Worm (Caenorhabditis elegans) whole organism, young adult: ENCODE measurements around the gene nas-15.

ENCODE experiments used
- B0261.1 ChIP-seq: sonication (generic microtip); optimal IDR thresholded peaks from 2 replicates; lab custom pipeline; 2016; ENCODE audit warnings: mild to moderate bottlenecking, missing genetic modification characterization, moderate library complexity, missing compliant biosample characterization
- B0336.3 ChIP-seq: fragments of 200-800 bp; sonication (Bioruptor generic); IDR thresholded peaks from 2 replicates; pipeline ENCODE4 v1.3.6; 2022; ENCODE audit warnings: missing genetic modification characterization, missing compliant biosample characterization
- D2030.7 ChIP-seq: fragments of 200-800 bp; sonication (Bioruptor generic); IDR thresholded peaks from 2 replicates; pipeline ENCODE4 v1.3.6; 2022; ENCODE audit warnings: missing genetic modification reagents, missing genetic modification characterization, missing compliant biosample characterization
- F10E7.11 ChIP-seq: sonication (generic microtip); optimal IDR thresholded peaks from 2 replicates; lab custom pipeline; 2017; ENCODE audit warnings: mild to moderate bottlenecking, missing genetic modification characterization, moderate library complexity, missing compliant biosample characterization
- F23B12.7 ChIP-seq: sonication (generic microtip); optimal IDR thresholded peaks from 2 replicates; lab custom pipeline; 2017; ENCODE audit warnings: missing genetic modification characterization, mild to moderate bottlenecking, missing compliant biosample characterization, antibody characterized with exemption, moderate library complexity; ENCODE audit not compliant: insufficient read depth
- F52B5.7 ChIP-seq: sonication (generic microtip); optimal IDR thresholded peaks from 2 replicates; lab custom pipeline; 2016; ENCODE audit warnings: mild to moderate bottlenecking, missing genetic modification characterization, missing compliant biosample characterization
- K11D2.4 ChIP-seq: fragments of 200-800 bp; sonication (Bioruptor generic); IDR thresholded peaks from 2 replicates; pipeline ENCODE4 v1.3.6; 2022; ENCODE audit warnings: missing genetic modification reagents, missing genetic modification characterization, missing compliant biosample characterization
- K12H6.12 ChIP-seq: fragments of 200-800 bp; sonication (Bioruptor generic); optimal IDR thresholded peaks from 2 replicates; lab custom pipeline; 2018; ENCODE audit warnings: mild to moderate bottlenecking, missing genetic modification characterization, missing compliant biosample characterization
- Y53G8AR.9 ChIP-seq: fragments of 200-800 bp; sonication (Bioruptor generic); conservative IDR thresholded peaks from 2 replicates; pipeline ENCODE4 v1.3.6; 2022; ENCODE audit warnings: missing genetic modification reagents, missing genetic modification characterization, missing compliant biosample characterization
- Y79H2A.3 ChIP-seq: fragments of 200-800 bp; sonication (Bioruptor generic); conservative IDR thresholded peaks from 2 replicates; pipeline ENCODE4 v1.3.6; 2022; ENCODE audit warnings: missing genetic modification reagents, missing genetic modification characterization, missing compliant biosample characterization
- akir-1 ChIP-seq: fragments of 200-800 bp; sonication (Bioruptor generic); optimal IDR thresholded peaks from 2 replicates; lab custom pipeline; 2018; ENCODE audit warnings: mild to moderate bottlenecking, missing genetic modification characterization, moderate library complexity, missing compliant biosample characterization
- aptf-3 ChIP-seq: fragments of 200-800 bp; sonication (Bioruptor generic); IDR thresholded peaks from 2 replicates; pipeline ENCODE4 v1.3.6; 2022; ENCODE audit warnings: missing genetic modification characterization, missing compliant biosample characterization
- atf-7 ChIP-seq: sonication (generic microtip); optimal IDR thresholded peaks from 2 replicates; lab custom pipeline; 2017; ENCODE audit warnings: mild to moderate bottlenecking, missing genetic modification characterization, missing compliant biosample characterization
- bed-1 ChIP-seq: fragments of 200-800 bp; sonication (Bioruptor generic); IDR thresholded peaks from 2 replicates; pipeline ENCODE4 v1.3.6; 2022; ENCODE audit warnings: missing genetic modification reagents, missing genetic modification characterization, missing compliant biosample characterization
- cebp-1 ChIP-seq, 2 experiments: fragments of 200-800 bp in 1 of 2; sonication (Bioruptor generic) in 1 of 2; sonication (generic microtip) in 1 of 2; IDR thresholded peaks in 1 of 2; optimal IDR thresholded peaks in 1 of 2; 2 replicates each; pipeline versions ENCODE4 v1.3.6 to Lab custom; 2017 to 2022; ENCODE audit warnings: missing compliant biosample characterization in 2 of 2, missing genetic modification characterization in 2 of 2, mild to moderate bottlenecking in 1 of 2, missing genetic modification reagents in 1 of 2, moderate library complexity in 1 of 2
- ceh-100 ChIP-seq: fragments of 200-800 bp; sonication (Bioruptor generic); IDR thresholded peaks from 2 replicates; pipeline ENCODE4 v1.3.6; 2022; ENCODE audit warnings: missing genetic modification reagents, missing genetic modification characterization, missing compliant biosample characterization
- ceh-27 ChIP-seq: fragments of 200-800 bp; sonication (Bioruptor generic); optimal IDR thresholded peaks from 2 replicates; lab custom pipeline; 2018; ENCODE audit warnings: mild to moderate bottlenecking, missing genetic modification characterization, moderate library complexity, missing compliant biosample characterization
- ceh-40 ChIP-seq: fragments of 200-800 bp; sonication (Bioruptor generic); IDR thresholded peaks from 2 replicates; pipeline ENCODE4 v1.3.6; 2022; ENCODE audit warnings: missing genetic modification characterization, missing compliant biosample characterization
- ceh-58 ChIP-seq: fragments of 200-800 bp; sonication (Bioruptor generic); IDR thresholded peaks from 2 replicates; pipeline ENCODE4 v1.3.6; 2022; ENCODE audit warnings: missing genetic modification characterization, missing compliant biosample characterization
- ceh-79 ChIP-seq: sonication (generic microtip); optimal IDR thresholded peaks from 2 replicates; lab custom pipeline; 2017; ENCODE audit warnings: mild to moderate bottlenecking, missing genetic modification characterization, missing compliant biosample characterization
- dpl-1 ChIP-seq: fragments of 150-350 bp; optimal IDR thresholded peaks from 2 replicates; lab custom pipeline; 2014; ENCODE audit warnings: missing biosample characterization, missing genetic modification reagents, missing genetic modification characterization
- egl-44 ChIP-seq: fragments of 200-800 bp; sonication (Bioruptor generic); IDR thresholded peaks from 2 replicates; pipeline ENCODE4 v1.3.6; 2022; ENCODE audit warnings: missing genetic modification reagents, missing genetic modification characterization, missing compliant biosample characterization
- egrh-3 ChIP-seq: fragments of 200-800 bp; sonication (Bioruptor generic); IDR thresholded peaks from 2 replicates; pipeline ENCODE4 v1.3.6; 2022; ENCODE audit warnings: missing genetic modification reagents, missing genetic modification characterization, missing compliant biosample characterization
- ets-4 ChIP-seq: fragments of 200-800 bp; sonication (Bioruptor generic); optimal IDR thresholded peaks from 2 replicates; lab custom pipeline; 2018; ENCODE audit warnings: mild to moderate bottlenecking, missing genetic modification characterization, missing compliant biosample characterization
- gei-17 ChIP-seq: fragments of 200-800 bp; sonication (Bioruptor generic); optimal IDR thresholded peaks from 2 replicates; lab custom pipeline; 2018; ENCODE audit warnings: mild to moderate bottlenecking, missing genetic modification characterization, missing compliant biosample characterization
- hlh-12 ChIP-seq: sonication (generic microtip); optimal IDR thresholded peaks from 2 replicates; lab custom pipeline; 2016; ENCODE audit warnings: missing genetic modification characterization, missing compliant biosample characterization
- hlh-26 ChIP-seq: fragments of 200-800 bp; sonication (Bioruptor generic); conservative IDR thresholded peaks from 2 replicates; pipeline ENCODE4 v1.3.6; 2022; ENCODE audit warnings: missing genetic modification reagents, missing genetic modification characterization, missing compliant biosample characterization
- hsf-1 ChIP-seq: fragments of 200-800 bp; sonication (Bioruptor generic); IDR thresholded peaks from 2 replicates; pipeline ENCODE4 v1.3.6; 2022; ENCODE audit warnings: missing genetic modification reagents, missing genetic modification characterization, missing compliant biosample characterization
- lag-1 ChIP-seq: fragments of 200-800 bp; sonication (Bioruptor generic); IDR thresholded peaks from 2 replicates; pipeline ENCODE4 v1.3.6; 2022; ENCODE audit warnings: missing genetic modification reagents, missing genetic modification characterization, missing compliant biosample characterization
- let-526 ChIP-seq: fragments of 200-800 bp; sonication (Bioruptor generic); IDR thresholded peaks from 2 replicates; pipeline ENCODE4 v1.3.6; 2022; ENCODE audit warnings: missing genetic modification reagents, missing genetic modification characterization, missing compliant biosample characterization
- lsy-27 ChIP-seq: sonication (generic microtip); optimal IDR thresholded peaks from 2 replicates; lab custom pipeline; 2017; ENCODE audit warnings: missing genetic modification characterization, mild to moderate bottlenecking, missing compliant biosample characterization, antibody characterized with exemption, missing genotype, borderline replicate concordance; ENCODE audit not compliant: insufficient read depth
- madf-6 ChIP-seq: fragments of 200-800 bp; sonication (Bioruptor generic); IDR thresholded peaks from 2 replicates; pipeline ENCODE4 v1.3.6; 2022; ENCODE audit warnings: missing genetic modification reagents, missing genetic modification characterization, missing compliant biosample characterization
- madf-8 ChIP-seq: fragments of 200-800 bp; sonication (Bioruptor generic); conservative IDR thresholded peaks from 2 replicates; pipeline ENCODE4 v1.3.6; 2022; ENCODE audit warnings: missing genetic modification reagents, missing genetic modification characterization, missing compliant biosample characterization
- nfya-1 ChIP-seq: sonication (generic microtip); optimal IDR thresholded peaks from 2 replicates; lab custom pipeline; 2017; ENCODE audit warnings: antibody characterized with exemption, missing compliant biosample characterization, missing genetic modification characterization, borderline replicate concordance; ENCODE audit not compliant: insufficient read depth
- nhr-80 ChIP-seq: sonication (generic microtip); optimal IDR thresholded peaks from 2 replicates; lab custom pipeline; 2016; ENCODE audit warnings: missing genetic modification characterization, missing compliant biosample characterization
- rec-8 ChIP-seq, 2 experiments: sonication (generic microtip); optimal IDR thresholded peaks; 2 replicates each; lab custom pipeline; 2016; ENCODE audit warnings: mild to moderate bottlenecking in 2 of 2, missing genetic modification characterization in 2 of 2, missing genetic modification reagents in 2 of 2, missing genotype in 2 of 2, missing biosample characterization in 1 of 2, missing compliant biosample characterization in 1 of 2, moderate library complexity in 1 of 2
- repo-1 ChIP-seq: sonication (generic microtip); optimal IDR thresholded peaks from 2 replicates; lab custom pipeline; 2017; ENCODE audit warnings: mild to moderate bottlenecking, missing genetic modification characterization, missing compliant biosample characterization
- tbx-9 ChIP-seq: sonication (generic microtip); optimal IDR thresholded peaks from 2 replicates; lab custom pipeline; 2016; ENCODE audit warnings: borderline replicate concordance, missing genetic modification characterization, inconsistent platforms, missing compliant biosample characterization
- tlf-1 ChIP-seq: fragments of 200-800 bp; sonication (Bioruptor generic); optimal IDR thresholded peaks from 2 replicates; lab custom pipeline; 2018; ENCODE audit warnings: mild to moderate bottlenecking, missing genetic modification characterization, missing compliant biosample characterization
- unc-130 ChIP-seq: sonication (generic microtip); optimal IDR thresholded peaks from 2 replicates; lab custom pipeline; 2016; ENCODE audit warnings: missing genetic modification reagents, missing genetic modification characterization, missing compliant biosample characterization
- zfh-2 ChIP-seq: fragments of 200-800 bp; sonication (Bioruptor generic); conservative IDR thresholded peaks from 2 replicates; pipeline ENCODE4 v1.3.6; 2022; ENCODE audit warnings: missing genetic modification reagents, missing genetic modification characterization, missing compliant biosample characterization
- ztf-22 ChIP-seq: fragments of 200-800 bp; sonication (Bioruptor generic); optimal IDR thresholded peaks from 2 replicates; lab custom pipeline; 2018; ENCODE audit warnings: mild to moderate bottlenecking, missing genetic modification characterization, moderate library complexity, missing compliant biosample characterization
- ztf-25 ChIP-seq: fragments of 200-800 bp; sonication (Bioruptor generic); IDR thresholded peaks from 2 replicates; pipeline ENCODE4 v1.3.6; 2022; ENCODE audit warnings: missing genetic modification reagents, missing genetic modification characterization, missing compliant biosample characterization
- ztf-26 ChIP-seq: sonication (generic microtip); optimal IDR thresholded peaks from 2 replicates; lab custom pipeline; 2017; ENCODE audit warnings: missing genetic modification characterization, missing compliant biosample characterization
- ztf-6 ChIP-seq: fragments of 200-800 bp; sonication (Bioruptor generic); IDR thresholded peaks from 2 replicates; pipeline ENCODE4 v1.3.6; 2022; ENCODE audit warnings: missing genetic modification reagents, missing genetic modification characterization, missing compliant biosample characterization

nas-15 gene

ce11 chrX:763452-763851, 14.1 kb upstream of the nas-15 start, which contains the start of gene dyf-11:
Gene dyf-11 (plus strand): TSS chrX:763752.
- TF ChIP-seq ceh-58 (GFP tag; lab: Robert Waterston, UW) (0 out of 2 replicates have a peak, but pooled peaks have one; percentile 32), dpl-1 (GFP tag; lab: Kevin White, UChicago) (no peak)

DNA sequence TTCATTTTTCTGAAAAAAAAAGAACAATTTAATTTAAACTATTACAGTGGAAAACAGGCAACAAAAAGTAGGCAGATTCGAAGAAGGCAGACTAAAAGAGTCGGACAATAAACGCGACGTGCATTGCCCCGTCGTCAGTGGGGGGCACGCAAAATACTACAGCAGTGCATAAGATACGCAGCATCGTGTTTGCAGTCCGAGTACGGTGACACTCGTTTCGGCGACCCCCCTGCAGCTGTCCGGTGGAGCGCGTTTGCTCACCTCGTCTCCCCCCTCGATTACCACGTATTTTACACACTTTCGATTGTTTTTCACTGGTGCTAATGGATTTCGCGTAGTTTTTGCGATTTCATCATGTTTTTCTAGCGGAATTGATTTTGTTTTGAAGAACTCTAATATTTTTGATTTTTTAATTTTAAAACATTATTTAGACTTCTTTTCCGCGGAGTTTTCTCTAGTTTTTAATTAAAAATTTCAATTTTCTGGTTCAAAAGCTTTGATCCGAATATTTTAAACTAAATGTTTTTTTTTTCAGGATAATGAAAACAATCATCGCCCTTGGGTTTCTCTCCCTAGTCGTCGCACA, 9.4 kb upstream of the nas-15 start, which contains the start of the genes trap-2 and ile-2:
trap-2 (minus strand) TSS at position 9 of the 586 bp plus-strand sequence.
ile-2 (plus strand) TSS at position 536 of the 586 bp plus-strand sequence.
- TF ChIP-seq let-526 (GFP tag; lab: Robert Waterston, UW): no peak
- peak; percentile 91 for TF ChIP-seq ceh-27
- TF ChIP-seq nfya-1 (tag; lab: Kevin White, UChicago): no peak
- peak; percentile 88 for TF ChIP-seq B0336.3 (GFP tag; lab: Robert Waterston, UW)
- no peak for TF ChIP-seq hlh-26 (GFP tag; lab: Robert Waterston, UW)
- TF ChIP-seq madf-8 (GFP tag; lab: Robert Waterston, UW): no peak
- no peak for TF ChIP-seq B0261.1 (tag; lab: Kevin White, UChicago)
- TF ChIP-seq atf-7 (tag; lab: Kevin White, UChicago): peak; percentile 72
- peak; percentile 64 for TF ChIP-seq cebp-1 (GFP tag; IDR thresholded peaks at IDR 0.05; lab: Robert Waterston, UW)
- TF ChIP-seq cebp-1 (tag; optimal IDR thresholded peaks at IDR 0.05; lab: Kevin White, UChicago): peak; percentile 89
- no peak for TF ChIP-seq bed-1 (GFP tag; lab: Robert Waterston, UW)
- peak; percentile 79 for TF ChIP-seq ztf-26 (tag; lab: Kevin White, UChicago)
- no peak for TF ChIP-seq madf-6
- peak; percentile 99 for TF ChIP-seq zfh-2
- peak; percentile 96 for TF ChIP-seq K12H6.12 (tag; lab: Kevin White, UChicago)
- no peak for TF ChIP-seq rec-8 (tag; optimal IDR thresholded peaks at IDR 0.05; lab: Kevin White, UChicago)
- no peak for TF ChIP-seq D2030.7 (GFP tag; lab: Robert Waterston, UW)
- 0 out of 2 replicates have a peak, but pooled peaks have one; percentile 66 for TF ChIP-seq ztf-6 (GFP tag; lab: Robert Waterston, UW)
- TF ChIP-seq aptf-3 (GFP tag; lab: Robert Waterston, UW): no peak
- no peak for TF ChIP-seq unc-130 (GFP tag; lab: Kevin White, UChicago)
- TF ChIP-seq F52B5.7: no peak
- TF ChIP-seq ets-4 (GFP tag; lab: Kevin White, UChicago): peak; percentile 96
- peak; percentile 84 for TF ChIP-seq egrh-3 (GFP tag; lab: Robert Waterston, UW)
- TF ChIP-seq ceh-100 (GFP tag; lab: Robert Waterston, UW): peak; percentile 32; the same call in 1 of the 2 replicates
- TF ChIP-seq tlf-1 (GFP tag; lab: Kevin White, UChicago): peak; percentile 76
- peak; percentile 68 for TF ChIP-seq gei-17 (GFP tag; lab: Kevin White, UChicago)
- no peak for TF ChIP-seq tbx-9 (tag; lab: Kevin White, UChicago)
- TF ChIP-seq ceh-40 (GFP tag; lab: Robert Waterston, UW): no peak
- TF ChIP-seq lag-1 (GFP tag; lab: Robert Waterston, UW): no peak
- no peak for TF ChIP-seq ztf-25 (GFP tag; lab: Robert Waterston, UW)
- no peak for TF ChIP-seq lsy-27 (tag; lab: Kevin White, UChicago)
- TF ChIP-seq Y79H2A.3: no peak
- TF ChIP-seq hlh-12 (tag; lab: Kevin White, UChicago): no peak
- TF ChIP-seq Y53G8AR.9 (GFP tag; lab: Robert Waterston, UW): peak; percentile 90
- peak; percentile 100 for TF ChIP-seq nhr-80
- TF ChIP-seq hsf-1 (GFP tag; lab: Robert Waterston, UW): no peak
- peak; percentile 37 for TF ChIP-seq F23B12.7
- 0 out of 2 replicates have a peak, but pooled peaks have one; percentile 46 for TF ChIP-seq egl-44
- no peak for TF ChIP-seq F10E7.11 (tag; lab: Kevin White, UChicago)
- peak; percentile 49 for TF ChIP-seq ztf-22
- peak; percentile 40; the same call in 1 of the 2 replicates for TF ChIP-seq K11D2.4 (GFP tag; lab: Robert Waterston, UW)
- TF ChIP-seq ceh-79 (tag; lab: Kevin White, UChicago): no peak
- no peak for TF ChIP-seq akir-1 (GFP tag; lab: Kevin White, UChicago)
- TF ChIP-seq repo-1 (tag; lab: Kevin White, UChicago): peak; percentile 62
